Fruit fly (Drosophila melanogaster) Kc167 (cell line): ENCODE data around the gene Rab18.

Experiments used
- Myc ChIP-seq: fragments of >200 bp; optimal IDR thresholded peaks from 2 replicates; lab custom pipeline; 2017; ENCODE audit warnings: missing external identifiers
- Sin3A ChIP-seq: fragments of >200 bp; optimal IDR thresholded peaks from 2 replicates; lab custom pipeline; 2018; ENCODE audit warnings: missing external identifiers
- h ChIP-seq: fragments of >200 bp; optimal IDR thresholded peaks from 3 replicates; lab custom pipeline; 2018; ENCODE audit warnings: missing external identifiers
- insv ChIP-seq: fragments of >200 bp; optimal IDR thresholded peaks from 3 replicates; lab custom pipeline; 2018; ENCODE audit warnings: missing external identifiers
- psq ChIP-seq: fragments of >200 bp; optimal IDR thresholded peaks from 2 replicates; lab custom pipeline; 2017; ENCODE audit warnings: missing external identifiers
- ttk ChIP-seq: sonication (Bioruptor generic); optimal IDR thresholded peaks from 2 replicates; lab custom pipeline; 2017; ENCODE audit warnings: missing external identifiers

Gene Rab18

dm6 chrX:5639083-5639482 lies 32.5 kb downstream of the Rab18 start:
- TF ChIP-seq h (lab: Kevin White, UChicago) (no peak), psq (lab: Kevin White, UChicago) (no peak)

- TF ChIP-seq Myc (lab: Kevin White, UChicago) = no peak
- no peak for TF ChIP-seq h (lab: Kevin White, UChicago)
- TF ChIP-seq insv (lab: Kevin White, UChicago) = no peak
- no peak for TF ChIP-seq ttk
- no peak for TF ChIP-seq Sin3A (lab: Kevin White, UChicago)
- no peak for TF ChIP-seq psq (lab: Kevin White, UChicago)
Observed at dm6 chrX:5638588-5638987, 33.0 kb downstream of the Rab18 start.

dm6 chrX:5637543-5637942 lies 34.1 kb downstream of the Rab18 start:
- no peak for TF ChIP-seq psq (lab: Kevin White, UChicago)
- no peak for TF ChIP-seq ttk
- no peak for TF ChIP-seq h (lab: Kevin White, UChicago)
- TF ChIP-seq insv (lab: Kevin White, UChicago) = no peak
- TF ChIP-seq Sin3A (lab: Kevin White, UChicago) = no peak
- no peak for TF ChIP-seq Myc (lab: Kevin White, UChicago)

DNA sequence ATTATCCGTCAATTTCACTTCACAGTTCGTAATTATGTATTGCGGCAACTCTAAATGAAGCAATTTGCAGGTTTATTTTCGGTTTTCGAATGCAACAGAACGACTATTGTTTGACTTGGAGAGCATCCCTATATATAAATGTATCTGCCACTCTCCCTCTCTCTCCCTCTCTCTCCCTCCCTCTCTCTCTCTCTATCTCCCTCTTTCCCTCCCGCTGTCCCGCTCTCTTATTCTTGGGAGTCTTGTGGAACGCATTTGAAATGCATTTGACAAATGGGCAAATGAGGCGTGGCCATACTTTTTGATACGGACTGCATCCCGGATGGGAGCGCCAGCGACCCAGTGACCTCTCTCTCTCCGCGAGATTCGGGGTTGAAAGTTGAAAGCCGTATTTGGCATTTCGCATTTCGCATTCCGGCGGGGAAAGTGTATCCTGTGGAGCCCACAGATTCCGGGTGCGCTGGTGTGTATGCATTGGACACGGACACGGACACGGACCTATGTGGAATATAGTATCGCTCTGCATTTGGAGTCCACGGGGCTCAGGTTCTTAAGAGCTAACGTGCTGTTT lies 35.0 kb downstream of the Rab18 start:
- no peak for TF ChIP-seq ttk
- no peak for TF ChIP-seq h (lab: Kevin White, UChicago)
- TF ChIP-seq Sin3A (lab: Kevin White, UChicago) = no peak
- no peak for TF ChIP-seq psq (lab: Kevin White, UChicago)
- TF ChIP-seq Myc (lab: Kevin White, UChicago) = no peak
- TF ChIP-seq insv (lab: Kevin White, UChicago) = no peak

dm6 chrX:5634714-5635113 lies 36.9 kb downstream of the Rab18 start:
- no peak for TF ChIP-seq Sin3A (lab: Kevin White, UChicago)
- no peak for TF ChIP-seq psq (lab: Kevin White, UChicago)
- TF ChIP-seq Myc (lab: Kevin White, UChicago) = no peak
- TF ChIP-seq ttk = no peak
- TF ChIP-seq h (lab: Kevin White, UChicago) = no peak
- TF ChIP-seq insv (lab: Kevin White, UChicago) = no peak

DNA sequence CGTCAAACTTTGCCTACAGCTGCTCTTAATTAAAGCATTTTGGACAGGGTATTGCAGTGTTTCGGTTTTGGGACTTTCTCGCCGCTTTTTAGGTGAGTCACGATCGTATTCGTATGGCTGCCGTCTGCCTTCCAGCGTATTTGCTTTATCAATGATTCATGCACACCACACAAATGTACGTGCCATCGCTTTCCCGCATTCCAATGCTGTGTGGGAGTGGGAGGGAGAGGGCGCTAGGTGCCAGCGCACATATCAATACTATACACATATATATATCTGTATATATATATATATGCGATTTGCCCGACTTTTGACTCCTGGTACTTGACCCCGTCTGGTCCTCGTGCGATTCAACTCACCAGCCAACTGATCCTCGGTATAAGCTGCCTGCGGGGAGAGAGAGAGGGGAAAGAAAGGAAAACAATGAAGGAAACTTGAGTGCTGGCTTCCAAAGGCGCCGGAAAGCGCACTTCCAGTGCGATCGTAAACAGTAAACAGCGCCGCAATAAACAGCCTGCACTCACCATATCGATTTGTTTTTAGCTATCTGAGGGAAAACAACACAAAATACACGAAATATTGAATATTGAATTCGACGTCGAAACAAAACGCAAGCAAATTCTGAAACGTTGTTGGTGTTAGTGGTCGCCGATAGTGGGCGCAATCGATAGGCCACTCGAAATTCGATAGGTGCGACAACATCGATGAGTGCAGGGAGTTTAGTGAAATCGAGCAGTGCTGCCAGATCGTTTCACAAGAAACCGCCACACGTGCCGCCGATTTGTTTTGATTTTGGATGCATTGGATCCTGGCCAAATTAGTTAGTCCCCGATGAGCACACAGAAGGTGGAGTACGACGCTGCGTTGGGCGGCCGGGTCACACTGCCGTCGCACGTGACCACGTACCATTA lies 49.5 kb downstream of the Rab18 start, which contains the start of the genes Mlc-c and Pop1:
TSS of gene Mlc-c (minus strand) at position 647 of the 911 bp plus-strand sequence.
TSS of gene Pop1 (plus strand) at position 756 of the 911 bp plus-strand sequence.
- TF ChIP-seq Sin3A (lab: Kevin White, UChicago) = no peak
- no peak for TF ChIP-seq insv (lab: Kevin White, UChicago)
- TF ChIP-seq psq (lab: Kevin White, UChicago) = no peak
- TF ChIP-seq Myc (lab: Kevin White, UChicago) = no peak
- no peak for TF ChIP-seq h (lab: Kevin White, UChicago)
- TF ChIP-seq ttk = no peak
